Fruit fly (Drosophila melanogaster): ENCODE data around the gene CG32532.

The CG32532 gene

dm6 chrX:19494285-19494684, 53.0 kb downstream of the CG32532 start, which contains the start of gene CG12204 (continued):
- TF ChIP-seq nerfin-2 (GFP tag; IDR thresholded peaks at IDR 0.05; ENCODE audit: partially characterized antibody) (no peak), shn (GFP tag; optimal IDR thresholded peaks at IDR 0.05) (no peak), Nf-YB (GFP tag; optimal IDR thresholded peaks at IDR 0.05) (no peak), CG15601 (tag; optimal IDR thresholded peaks at IDR 0.05) (no peak), CG17802 (tag; optimal IDR thresholded peaks at IDR 0.05) (no peak), Dll (GFP tag; IDR thresholded peaks at IDR 0.05; ENCODE audit: partially characterized antibody) (no peak), CG8359 (GFP tag; optimal IDR thresholded peaks at IDR 0.05; ENCODE audit: borderline replicate concordance) (no peak), tgo (GFP tag; IDR thresholded peaks at IDR 0.05) (no peak), mld (GFP tag; IDR thresholded peaks at IDR 0.05; ENCODE audit: partially characterized antibody) (no peak), CG7786 (GFP tag; optimal IDR thresholded peaks at IDR 0.05) (peak; percentile 43), CG1024 (GFP tag; IDR thresholded peaks at IDR 0.05) (no peak), CG6175 (GFP tag; IDR thresholded peaks at IDR 0.05) (no peak), ems (GFP tag; optimal IDR thresholded peaks at IDR 0.05) (no peak), CG6854 (GFP tag; optimal IDR thresholded peaks at IDR 0.05) (no peak), CG11093 (GFP tag; IDR thresholded peaks at IDR 0.05) (no peak), pzg (GFP tag; optimal IDR thresholded peaks at IDR 0.05) (peak; percentile 24), CG8281 (tag; optimal IDR thresholded peaks at IDR 0.05) (no peak), croc (GFP tag; conservative IDR thresholded peaks at IDR 0.05) (no peak), Side (GFP tag; optimal IDR thresholded peaks at IDR 0.05) (peak; percentile 27), CG11560 (tag; IDR thresholded peaks at IDR 0.05) (no peak), CG30431 (GFP tag; optimal IDR thresholded peaks at IDR 0.05) (no peak), CG10959 (GFP tag; IDR thresholded peaks at IDR 0.05) (no peak), Hsf (GFP tag; optimal IDR thresholded peaks at IDR 0.05) (no peak), CG11398 (GFP tag; optimal IDR thresholded peaks at IDR 0.05) (no peak), CG3163 (GFP tag; optimal IDR thresholded peaks at IDR 0.05) (no peak), CG2889 (GFP tag; IDR thresholded peaks at IDR 0.05) (no peak), CHES-1-like (GFP tag; optimal IDR thresholded peaks at IDR 0.05) (no peak), Ets97D (GFP tag; optimal IDR thresholded peaks at IDR 0.05) (peak; percentile 25), ERR (GFP tag; optimal IDR thresholded peaks at IDR 0.05) (no peak), CG8388 (GFP tag; optimal IDR thresholded peaks at IDR 0.05) (no peak), CG8944 (GFP tag; optimal IDR thresholded peaks at IDR 0.05) (no peak), Pdp1 (GFP tag; optimal IDR thresholded peaks at IDR 0.05) (peak in 1 of 2 experiments; percentile 1), CG34376 (GFP tag; optimal IDR thresholded peaks at IDR 0.05) (no peak), ken (GFP tag; IDR thresholded peaks at IDR 0.05) (0 out of 3 replicates have a peak, but pooled peaks have one; percentile 41), run (tag; optimal IDR thresholded peaks at IDR 0.05) (no peak), klu (GFP tag; IDR thresholded peaks at IDR 0.05) (no peak), Hmr (GFP tag; optimal IDR thresholded peaks at IDR 0.05) (no peak), CG7839 (tag; optimal IDR thresholded peaks at IDR 0.05) (no peak), mam (GFP tag; optimal IDR thresholded peaks at IDR 0.05) (no peak), kah (GFP tag; optimal IDR thresholded peaks at IDR 0.05) (no peak), CG12071 (GFP tag; optimal IDR thresholded peaks at IDR 0.05) (no peak), CG1233 (GFP tag; optimal IDR thresholded peaks at IDR 0.05) (no peak), Jarid2 (GFP tag; optimal IDR thresholded peaks at IDR 0.05) (no peak), cad (GFP tag; optimal IDR thresholded peaks at IDR 0.05) (no peak), Dek (tag; optimal IDR thresholded peaks at IDR 0.05) (no peak), Six4 (GFP tag; optimal IDR thresholded peaks at IDR 0.05) (no peak), CG17912 (GFP tag; optimal IDR thresholded peaks at IDR 0.05) (no peak), YL-1 (GFP tag; optimal IDR thresholded peaks at IDR 0.05) (peak; percentile 13), Eip74EF (GFP tag; optimal IDR thresholded peaks at IDR 0.05) (no peak), CG14014 (GFP tag; IDR thresholded peaks at IDR 0.05) (peak; percentile 22; the same call in 1 of the 2 replicates), HLHmδ (GFP tag; optimal IDR thresholded peaks at IDR 0.05) (no peak)

Data from whole organism, embryonic.